Fruit fly (Drosophila melanogaster): ENCODE data around the gene CG13640.

Gene CG13640

dm6 chr3R:24886470-24886869 is 24.5 kb upstream of the CG13640 start (continued):
- peak; percentile 42 for TF ChIP-seq CG6276 (GFP tag; optimal IDR thresholded peaks at IDR 0.05)
- peak; percentile 34 for TF ChIP-seq Eip75B (GFP tag; optimal IDR thresholded peaks at IDR 0.05)
- TF ChIP-seq CG7368 (GFP tag; optimal IDR thresholded peaks at IDR 0.05) = peak; percentile 25
- peak; percentile 20 for TF ChIP-seq Sox102F (GFP tag; optimal IDR thresholded peaks at IDR 0.05)
- peak; percentile 17 for TF ChIP-seq Sox15 (GFP tag; optimal IDR thresholded peaks at IDR 0.05)
- TF ChIP-seq Hr38 (GFP tag; optimal IDR thresholded peaks at IDR 0.05) = no peak
- peak; percentile 13 for TF ChIP-seq dac (GFP tag; optimal IDR thresholded peaks at IDR 0.05)
- TF ChIP-seq CG3032 (tag; optimal IDR thresholded peaks at IDR 0.05) = no peak
- TF ChIP-seq CG4318 (GFP tag; optimal IDR thresholded peaks at IDR 0.05) = peak; percentile 62
- TF ChIP-seq Hr39 (GFP tag; optimal IDR thresholded peaks at IDR 0.05) = no peak
- no peak for TF ChIP-seq Eip93F (GFP tag; optimal IDR thresholded peaks at IDR 0.05)
- TF ChIP-seq Eip78C (GFP tag) = peak; percentile 90
- peak; percentile 47; the same call in 1 of the 3 replicates for TF ChIP-seq CG6163 (GFP tag; IDR thresholded peaks at IDR 0.05)
- TF ChIP-seq vri (GFP tag; optimal IDR thresholded peaks at IDR 0.05) = no peak
- TF ChIP-seq Ets96B (tag; optimal IDR thresholded peaks at IDR 0.05) = no peak
- peak; percentile 44 for TF ChIP-seq OdsH (GFP tag; optimal IDR thresholded peaks at IDR 0.05)
- no peak for TF ChIP-seq CG10631 (GFP tag; optimal IDR thresholded peaks at IDR 0.05)
- TF ChIP-seq CG8319 (GFP tag; optimal IDR thresholded peaks at IDR 0.05) = peak; percentile 1
- TF ChIP-seq CG34406 (GFP tag; optimal IDR thresholded peaks at IDR 0.05) = peak; percentile 63
- TF ChIP-seq acj6 (GFP tag; optimal IDR thresholded peaks at IDR 0.05) = no peak
- peak; percentile 22 for TF ChIP-seq CG6792 (GFP tag; optimal IDR thresholded peaks at IDR 0.05)
- TF ChIP-seq Smox (GFP tag; optimal IDR thresholded peaks at IDR 0.05) = no peak

- TF ChIP-seq Hr39 (GFP tag; optimal IDR thresholded peaks at IDR 0.05) = no peak
- TF ChIP-seq svp (GFP tag) = peak; percentile 100
Observed at dm6 chr3R:24878655-24879054, 16.7 kb upstream of the CG13640 start.

dm6 chr3R:24876843-24877457 is 15.0 kb upstream of the CG13640 start, which contains the start of the genes CG11089 and CG31381:
Gene CG11089 (plus strand): TSS chr3R:24877045.
Gene CG31381 (plus strand): TSS chr3R:24877045.
- TF ChIP-seq Ets21C (GFP tag; optimal IDR thresholded peaks at IDR 0.05) (no peak), Eip78C (GFP tag) (peak; percentile 85), CG1621 (tag; optimal IDR thresholded peaks at IDR 0.05) (peak; percentile 82)

dm6 chr3R:24875939-24876842 is 14.2 kb upstream of the CG13640 start, which contains the start of gene CG3744:
Gene CG3744 (minus strand): TSS chr3R:24876654.
- TF ChIP-seq CG16779 (tag; optimal IDR thresholded peaks at IDR 0.05) (peak; percentile 5), CG6792 (GFP tag; optimal IDR thresholded peaks at IDR 0.05) (peak; percentile 62), svp (GFP tag) (peak; percentile 75), achi (GFP tag; optimal IDR thresholded peaks at IDR 0.05) (peak; percentile 81), Eip93F (GFP tag; optimal IDR thresholded peaks at IDR 0.05) (peak; percentile 81), CG1621 (tag; optimal IDR thresholded peaks at IDR 0.05) (no peak), fd59A (GFP tag; optimal IDR thresholded peaks at IDR 0.05) (peak; percentile 31), Met (GFP tag; optimal IDR thresholded peaks at IDR 0.05) (no peak), dac (GFP tag; optimal IDR thresholded peaks at IDR 0.05) (peak; percentile 79), Eip78C (GFP tag) (peak; percentile 86), acj6 (GFP tag; optimal IDR thresholded peaks at IDR 0.05) (peak; percentile 82), topi (GFP tag; optimal IDR thresholded peaks at IDR 0.05) (peak; percentile 64), Hr4 (GFP tag; optimal IDR thresholded peaks at IDR 0.05) (peak; percentile 74), Blimp-1 (GFP tag; optimal IDR thresholded peaks at IDR 0.05) (peak; percentile 99), Hr39 (GFP tag; optimal IDR thresholded peaks at IDR 0.05) (peak; percentile 74), Sox14 (GFP tag; optimal IDR thresholded peaks at IDR 0.05) (peak; percentile 62), Eip75B (GFP tag; optimal IDR thresholded peaks at IDR 0.05) (peak; percentile 55), Lpt (GFP tag; optimal IDR thresholded peaks at IDR 0.05) (peak; percentile 13), CG10631 (GFP tag; optimal IDR thresholded peaks at IDR 0.05) (no peak), salr (GFP tag; optimal IDR thresholded peaks at IDR 0.05) (peak in 1 of 2 experiments; percentile 70), cyc (GFP tag; optimal IDR thresholded peaks at IDR 0.05) (peak; percentile 81), CG11294 (GFP tag; IDR thresholded peaks at IDR 0.05) (peak; percentile 85), CG3032 (tag; optimal IDR thresholded peaks at IDR 0.05) (peak; percentile 84), CG9139 (GFP tag; optimal IDR thresholded peaks at IDR 0.05) (peak; percentile 17), CG8119 (GFP tag; IDR thresholded peaks at IDR 0.05) (peak; percentile 76), Ets96B (tag; optimal IDR thresholded peaks at IDR 0.05) (peak; percentile 73), fkh (GFP tag; optimal IDR thresholded peaks at IDR 0.05) (no peak), CG34406 (GFP tag; optimal IDR thresholded peaks at IDR 0.05) (peak; percentile 60), CG10669 (GFP tag; optimal IDR thresholded peaks at IDR 0.05) (no peak), OdsH (GFP tag; optimal IDR thresholded peaks at IDR 0.05) (peak; percentile 82)

Measured in whole organism, prepupa.